Fruit fly (Drosophila melanogaster) whole organism, adult: ENCODE data around the gene HP1b.
A peak's percentile ranks its signal among the peaks of the same experiment; 100 is the strongest.

ENCODE experiments used
- CG14711 ChIP-seq: fragments of 200-800 bp; sonication (Bioruptor generic); optimal IDR thresholded peaks from 2 replicates; lab custom pipeline; 2018; ENCODE audit warnings: missing biosample characterization, mild to moderate bottlenecking, missing genetic modification characterization, moderate library complexity
- CG7045 ChIP-seq: fragments of 200-800 bp; sonication (Bioruptor generic); optimal IDR thresholded peaks from 2 replicates; lab custom pipeline; 2017; ENCODE audit warnings: missing biosample characterization, mild to moderate bottlenecking, missing genetic modification characterization
- CG7101 ChIP-seq: fragments of 200-800 bp; sonication (Bioruptor generic); optimal IDR thresholded peaks from 2 replicates; lab custom pipeline; 2018; ENCODE audit warnings: missing biosample characterization, mild to moderate bottlenecking, missing genetic modification characterization, moderate library complexity
- Clk ChIP-seq: fragments of 200-800 bp; sonication (Bioruptor generic); optimal IDR thresholded peaks from 2 replicates; lab custom pipeline; 2017; ENCODE audit warnings: missing biosample characterization, missing genetic modification characterization
- Crg-1 ChIP-seq: fragments of 200-800 bp; sonication (Bioruptor generic); optimal IDR thresholded peaks from 2 replicates; lab custom pipeline; 2016; ENCODE audit warnings: missing biosample characterization, missing genetic modification characterization
- Mnt ChIP-seq: fragments of 200-800 bp; sonication (Bioruptor generic); optimal IDR thresholded peaks from 2 replicates; lab custom pipeline; 2016; ENCODE audit warnings: missing biosample characterization, mild to moderate bottlenecking, missing genetic modification characterization
- kay ChIP-seq: fragments of 200-800 bp; sonication (Bioruptor generic); peaks from one replicate; lab custom pipeline; 2016; ENCODE audit warnings: missing biosample characterization, missing genetic modification characterization, borderline replicate concordance
- ovo ChIP-seq: fragments of 200-800 bp; sonication (Bioruptor generic); optimal IDR thresholded peaks from 2 replicates; lab custom pipeline; 2016; ENCODE audit warnings: missing biosample characterization, missing genetic modification characterization
- tj ChIP-seq: fragments of 200-800 bp; sonication (Bioruptor generic); optimal IDR thresholded peaks from 3 replicates; lab custom pipeline; 2017; ENCODE audit warnings: missing biosample characterization, mild to moderate bottlenecking, missing genetic modification characterization, moderate library complexity

DNA sequence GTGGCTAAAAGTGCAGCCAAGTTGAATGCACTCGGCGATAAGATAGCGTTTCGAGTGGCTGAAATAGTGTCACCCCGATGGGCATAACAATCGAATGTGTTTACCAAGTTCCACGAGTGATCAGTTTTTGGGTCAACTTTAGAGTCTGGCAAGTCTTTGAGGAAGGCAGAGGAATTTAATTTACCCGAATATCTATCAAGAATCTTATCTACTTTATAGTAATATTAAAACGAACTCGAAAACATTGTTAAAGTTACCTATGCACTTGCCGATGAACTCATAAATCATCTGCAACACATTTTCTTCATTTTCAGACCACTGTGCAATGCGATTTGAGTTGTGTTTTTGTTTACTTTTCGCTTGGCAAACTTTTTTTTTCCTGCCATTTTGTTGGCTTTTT is 19.6 kb upstream of the HP1b start:
- TF ChIP-seq CG14711 (tag; lab: Kevin White, UChicago) (no peak), kay (GFP tag; lab: Kevin White, UChicago) (peak; percentile 82), Clk (GFP tag; lab: Kevin White, UChicago) (no peak), tj (peak; percentile 45), CG7101 (tag; lab: Kevin White, UChicago) (peak; percentile 53), CG7045 (GFP tag; lab: Kevin White, UChicago) (no peak), Mnt (GFP tag; lab: Kevin White, UChicago) (peak; percentile 35), Crg-1 (GFP tag; lab: Kevin White, UChicago) (no peak), ovo (GFP tag; lab: Kevin White, UChicago) (peak; percentile 4)
